Fruit fly (Drosophila melanogaster) whole organism, embryonic: ENCODE measurements around the gene mino.

Experiments
- B-H2 ChIP-seq: fragments of 200-800 bp; sonication (Bioruptor generic); optimal IDR thresholded peaks from 2 replicates; lab custom pipeline; 2018; ENCODE audit warnings: missing biosample characterization, mild to moderate bottlenecking, missing genetic modification characterization
- BEAF-32 ChIP-seq: fragments of 200-800 bp; sonication (Bioruptor generic); optimal IDR thresholded peaks from 3 replicates; lab custom pipeline; 2017; ENCODE audit warnings: missing biosample characterization, missing genetic modification characterization, mild to moderate bottlenecking, moderate library complexity, missing genetic modification reagents
- Bdp1 ChIP-seq: fragments of 200-800 bp; sonication (Bioruptor generic); optimal IDR thresholded peaks from 3 replicates; lab custom pipeline; 2016; ENCODE audit warnings: missing biosample characterization, missing genetic modification characterization
- BtbVII ChIP-seq: fragments of 200-800 bp; sonication (Bioruptor generic); optimal IDR thresholded peaks from 3 replicates; lab custom pipeline; 2017; ENCODE audit warnings: missing biosample characterization, mild to moderate bottlenecking, missing genetic modification characterization
- CG10959 ChIP-seq: fragments of 200-800 bp; sonication (Bioruptor generic); IDR thresholded peaks from 2 replicates; pipeline ENCODE4 v1.3.6; 2022; ENCODE audit warnings: missing biosample characterization, missing genetic modification characterization
- CG12236 ChIP-seq: fragments of 200-800 bp; sonication (Bioruptor generic); optimal IDR thresholded peaks from 2 replicates; lab custom pipeline; 2016; ENCODE audit warnings: missing biosample characterization, missing genetic modification characterization
- CG12744 ChIP-seq: fragments of 200-800 bp; sonication (Bioruptor generic); optimal IDR thresholded peaks from 2 replicates; lab custom pipeline; 2016; ENCODE audit warnings: missing biosample characterization, missing genetic modification characterization
- CG13123 ChIP-seq: fragments of 200-800 bp; sonication (Bioruptor generic); optimal IDR thresholded peaks from 2 replicates; lab custom pipeline; 2016; ENCODE audit warnings: missing biosample characterization, missing genetic modification characterization
- CG17361 ChIP-seq: fragments of 200-800 bp; sonication (Bioruptor generic); IDR thresholded peaks from 3 replicates; pipeline ENCODE4 v1.3.6; 2022; ENCODE audit warnings: missing biosample characterization, missing genetic modification characterization
- CG18764 ChIP-seq: fragments of 200-800 bp; sonication (Bioruptor generic); optimal IDR thresholded peaks from 3 replicates; lab custom pipeline; 2016; ENCODE audit warnings: missing biosample characterization, missing genetic modification characterization
- CG2116 ChIP-seq: fragments of 200-800 bp; sonication (Bioruptor generic); optimal IDR thresholded peaks from 3 replicates; lab custom pipeline; 2018; ENCODE audit warnings: missing biosample characterization, mild to moderate bottlenecking, missing genetic modification characterization
- CG2712 ChIP-seq: fragments of 200-800 bp; optimal IDR thresholded peaks from 3 replicates; lab custom pipeline; 2019; ENCODE audit warnings: missing biosample characterization, mild to moderate bottlenecking, missing genetic modification characterization, moderate library complexity
- CG30020 ChIP-seq: fragments of 200-800 bp; optimal IDR thresholded peaks from 2 replicates; lab custom pipeline; 2019; ENCODE audit warnings: missing biosample characterization, mild to moderate bottlenecking, missing genetic modification characterization, moderate library complexity
- CG31224 ChIP-seq: fragments of 200-800 bp; sonication (Bioruptor generic); IDR thresholded peaks from 2 replicates; pipeline ENCODE4 v1.3.6; 2022; ENCODE audit warnings: missing biosample characterization, missing genetic modification characterization
- CG31441 ChIP-seq: fragments of 200-800 bp; sonication (Bioruptor generic); IDR thresholded peaks from 2 replicates; pipeline ENCODE4 v1.3.6; 2022; ENCODE audit warnings: missing biosample characterization, missing genetic modification characterization
- CG3847 ChIP-seq: fragments of 200-800 bp; sonication (Bioruptor generic); IDR thresholded peaks from 2 replicates; pipeline ENCODE4 v1.3.6; 2022; ENCODE audit warnings: missing biosample characterization, missing genetic modification characterization
- CG4424 ChIP-seq: fragments of 200-800 bp; sonication (Bioruptor generic); optimal IDR thresholded peaks from 3 replicates; lab custom pipeline; 2016; ENCODE audit warnings: missing biosample characterization, missing genetic modification characterization
- CG6689 ChIP-seq: fragments of 200-800 bp; sonication (Bioruptor generic); IDR thresholded peaks from 2 replicates; pipeline ENCODE4 v1.3.6; 2022; ENCODE audit warnings: missing biosample characterization, missing genetic modification characterization
- CG7745 ChIP-seq: fragments of 200-800 bp; sonication (Bioruptor generic); optimal IDR thresholded peaks from 2 replicates; lab custom pipeline; 2018; ENCODE audit warnings: missing biosample characterization, mild to moderate bottlenecking, missing genetic modification characterization, moderate library complexity
- CG7839 ChIP-seq: fragments of 200-800 bp; sonication (Bioruptor generic); optimal IDR thresholded peaks from 3 replicates; lab custom pipeline; 2018; ENCODE audit warnings: missing biosample characterization, mild to moderate bottlenecking, missing genetic modification characterization, moderate library complexity
- CG9817 ChIP-seq: fragments of 200-800 bp; sonication (Bioruptor generic); optimal IDR thresholded peaks from 2 replicates; lab custom pipeline; 2018; ENCODE audit warnings: missing biosample characterization, mild to moderate bottlenecking, missing genetic modification characterization, moderate library complexity
- Dek ChIP-seq: fragments of 200-800 bp; sonication (Bioruptor generic); optimal IDR thresholded peaks from 3 replicates; lab custom pipeline; 2019; ENCODE audit warnings: missing biosample characterization, mild to moderate bottlenecking, missing genetic modification characterization, moderate library complexity
- Hmr ChIP-seq: fragments of 200-800 bp; sonication (Bioruptor generic); optimal IDR thresholded peaks from 3 replicates; lab custom pipeline; 2017; ENCODE audit warnings: mild to moderate bottlenecking, missing biosample characterization, missing genetic modification reagents, missing genetic modification characterization
- Hmx ChIP-seq: fragments of 200-800 bp; sonication (Bioruptor generic); optimal IDR thresholded peaks from 2 replicates; lab custom pipeline; 2016; ENCODE audit warnings: missing biosample characterization, missing genetic modification characterization
- MBD-R2 ChIP-seq: fragments of 200-800 bp; sonication (Bioruptor generic); IDR thresholded peaks from 2 replicates; pipeline ENCODE4 v1.3.6; 2022; ENCODE audit warnings: missing biosample characterization, missing genetic modification characterization
- Med ChIP-seq: fragments of 200-800 bp; sonication (Bioruptor generic); peaks from one replicate; lab custom pipeline; 2016; ENCODE audit warnings: missing biosample characterization, missing genetic modification characterization, mild to moderate bottlenecking, inconsistent platforms, moderate library complexity
- NC2β ChIP-seq: fragments of 200-800 bp; sonication (Bioruptor generic); optimal IDR thresholded peaks from 2 replicates; lab custom pipeline; 2016; ENCODE audit warnings: missing biosample characterization, missing genetic modification characterization
- PHDP ChIP-seq: fragments of 200-800 bp; sonication (Bioruptor generic); optimal IDR thresholded peaks from 3 replicates; lab custom pipeline; 2018; ENCODE audit warnings: missing biosample characterization, mild to moderate bottlenecking, missing genetic modification characterization, moderate library complexity
- Poxn ChIP-seq: fragments of 200-800 bp; sonication (Bioruptor generic); IDR thresholded peaks from 2 replicates; pipeline ENCODE4 v1.3.6; 2022; ENCODE audit warnings: missing biosample characterization, missing genetic modification characterization
- Sry-β ChIP-seq: fragments of 200-800 bp; sonication (Bioruptor generic); optimal IDR thresholded peaks from 2 replicates; lab custom pipeline; 2018; ENCODE audit warnings: missing biosample characterization, mild to moderate bottlenecking, missing genetic modification characterization, moderate library complexity
- cas ChIP-seq: fragments of 200-800 bp; sonication (Bioruptor generic); IDR thresholded peaks from 2 replicates; pipeline ENCODE4 v1.3.6; 2022; ENCODE audit warnings: missing biosample characterization, missing genetic modification characterization
- dm ChIP-seq: fragments of 200-800 bp; sonication (Bioruptor generic); optimal IDR thresholded peaks from 3 replicates; lab custom pipeline; 2016; ENCODE audit warnings: missing biosample characterization, missing genetic modification characterization
- dmrt11E ChIP-seq: fragments of 200-800 bp; sonication (Bioruptor generic); optimal IDR thresholded peaks from 3 replicates; lab custom pipeline; 2018; ENCODE audit warnings: missing biosample characterization, mild to moderate bottlenecking, missing genetic modification characterization, moderate library complexity
- gem ChIP-seq: fragments of 200-800 bp; sonication (Bioruptor generic); optimal IDR thresholded peaks from 2 replicates; lab custom pipeline; 2019; ENCODE audit warnings: missing biosample characterization, mild to moderate bottlenecking, missing genetic modification characterization, moderate library complexity
- grau ChIP-seq: fragments of 200-800 bp; optimal IDR thresholded peaks from 3 replicates; lab custom pipeline; 2019; ENCODE audit warnings: missing biosample characterization, mild to moderate bottlenecking, missing genetic modification characterization, moderate library complexity
- gt ChIP-seq: fragments of 200-800 bp; sonication (Bioruptor generic); IDR thresholded peaks from 2 replicates; pipeline ENCODE4 v1.3.6; 2022; ENCODE audit warnings: missing biosample characterization, missing genetic modification characterization
- hkb ChIP-seq, 2 experiments: fragments of 200-800 bp in 1 of 2; fragments of >200 bp in 1 of 2; sonication (Bioruptor generic) in 1 of 2; IDR thresholded peaks in 1 of 2; optimal IDR thresholded peaks in 1 of 2; 2 replicates each; pipeline versions ENCODE4 v1.3.6 to Lab custom; 2017 to 2022; ENCODE audit warnings: missing biosample characterization in 1 of 2, missing genetic modification characterization in 1 of 2
- insv ChIP-seq, 2 experiments: fragments of 200-800 bp; sonication (Bioruptor generic); optimal IDR thresholded peaks; 3 replicates each; lab custom pipeline; 2016 to 2018; ENCODE audit warnings: missing biosample characterization in 2 of 2, missing genetic modification characterization in 2 of 2
- inv ChIP-seq: fragments of 200-800 bp; sonication (Bioruptor generic); IDR thresholded peaks from 2 replicates; pipeline ENCODE4 v1.3.6; 2022; ENCODE audit warnings: missing biosample characterization, missing genetic modification characterization; ENCODE audit not compliant: partially characterized antibody
- lilli ChIP-seq: fragments of 200-800 bp; sonication (Bioruptor generic); optimal IDR thresholded peaks from 3 replicates; lab custom pipeline; 2016; ENCODE audit warnings: missing biosample characterization, missing genetic modification characterization
- nmo ChIP-seq: fragments of 200-800 bp; sonication (Bioruptor generic); optimal IDR thresholded peaks from 2 replicates; lab custom pipeline; 2018; ENCODE audit warnings: missing biosample characterization, mild to moderate bottlenecking, missing genetic modification characterization, moderate library complexity
- phol ChIP-seq: fragments of 200-800 bp; sonication (Bioruptor generic); optimal IDR thresholded peaks from 3 replicates; lab custom pipeline; 2018; ENCODE audit warnings: missing biosample characterization, mild to moderate bottlenecking, missing genetic modification characterization, moderate library complexity
- pzg ChIP-seq: fragments of 200-800 bp; sonication (Bioruptor generic); optimal IDR thresholded peaks from 3 replicates; lab custom pipeline; 2018; ENCODE audit warnings: missing biosample characterization, mild to moderate bottlenecking, missing genetic modification characterization, moderate library complexity
- sob ChIP-seq: fragments of 200-800 bp; sonication (Bioruptor generic); IDR thresholded peaks from 2 replicates; pipeline ENCODE4 v1.3.6; 2022; ENCODE audit warnings: missing biosample characterization, missing genetic modification characterization
- sqz ChIP-seq: fragments of 200-800 bp; sonication (Bioruptor generic); optimal IDR thresholded peaks from 3 replicates; lab custom pipeline; 2018; ENCODE audit warnings: missing biosample characterization, mild to moderate bottlenecking, missing genetic modification characterization
- stwl ChIP-seq: fragments of 200-800 bp; sonication (Bioruptor generic); optimal IDR thresholded peaks from 3 replicates; lab custom pipeline; 2018; ENCODE audit warnings: missing biosample characterization, mild to moderate bottlenecking, missing genetic modification characterization, moderate library complexity
- sug ChIP-seq: fragments of 200-800 bp; optimal IDR thresholded peaks from 2 replicates; lab custom pipeline; 2019; ENCODE audit warnings: missing biosample characterization, mild to moderate bottlenecking, missing genetic modification characterization, moderate library complexity
- tap ChIP-seq: fragments of 200-800 bp; optimal IDR thresholded peaks from 3 replicates; lab custom pipeline; 2019; ENCODE audit warnings: missing biosample characterization, mild to moderate bottlenecking, missing genetic modification characterization, moderate library complexity

Gene mino

DNA sequence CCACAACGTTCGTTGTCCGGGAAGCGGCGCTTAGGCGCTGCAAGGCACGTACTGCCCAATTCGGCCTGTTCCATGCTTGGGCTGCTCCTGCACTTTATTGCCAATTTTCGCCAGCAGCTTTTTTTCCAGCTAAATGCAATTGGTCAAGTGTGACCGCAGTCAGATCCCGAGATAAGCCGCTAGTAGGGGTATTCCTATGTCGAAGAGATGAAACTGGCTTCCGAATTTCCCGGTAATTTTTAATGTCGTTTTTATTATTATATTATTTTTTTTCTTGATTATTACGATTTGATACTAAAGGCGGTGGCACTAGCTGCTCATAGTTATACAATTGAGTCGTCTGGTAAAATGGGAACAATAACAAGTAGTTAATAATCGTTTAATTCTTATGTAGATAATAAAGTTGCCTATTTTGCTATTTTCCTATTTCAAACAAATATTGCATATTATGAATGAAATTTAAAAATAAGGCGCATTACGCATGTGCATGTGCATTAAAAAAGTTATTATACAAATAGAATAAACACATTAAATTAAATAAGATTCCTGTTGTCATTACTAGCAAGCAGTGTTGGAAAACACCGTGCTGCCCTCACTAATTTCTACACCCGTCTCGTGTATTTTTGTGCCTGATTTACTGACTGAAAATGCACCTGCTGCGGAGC lies 8.5 kb upstream of the mino start, which contains the start of the genes CG5003 and mRpS22 (continued):
- TF ChIP-seq hkb (optimal IDR thresholded peaks at IDR 0.05; lab: Kevin White, UChicago) (no peak), hkb (GFP tag; IDR thresholded peaks at IDR 0.05; lab: Robert Waterston, UW) (no peak), CG31224 (GFP tag; lab: Robert Waterston, UW) (no peak; the same call in 1 of the 2 replicates), inv (GFP tag; lab: Robert Waterston, UW) (0 out of 2 replicates have a peak, but pooled peaks have one; percentile 30), CG31441 (GFP tag; lab: Robert Waterston, UW) (peak; percentile 64), Hmx (no peak), CG12744 (GFP tag; lab: Kevin White, UChicago) (no peak), NC2β (GFP tag; lab: Kevin White, UChicago) (no peak), PHDP (tag; lab: Kevin White, UChicago) (peak; percentile 44), insv (GFP tag; optimal IDR thresholded peaks at IDR 0.05; lab: Kevin White, UChicago) (peak in 1 of 2 experiments; percentile 22), CG12236 (GFP tag; lab: Kevin White, UChicago) (no peak), sqz (peak; percentile 69), cas (0 out of 2 replicates have a peak, but pooled peaks have one; percentile 8), dm (GFP tag; lab: Kevin White, UChicago) (peak; percentile 12), CG10959 (GFP tag; lab: Robert Waterston, UW) (0 out of 2 replicates have a peak, but pooled peaks have one; percentile 10), CG2712 (peak; percentile 69), Bdp1 (GFP tag; lab: Kevin White, UChicago) (peak; percentile 13), B-H2 (GFP tag; lab: Kevin White, UChicago) (peak; percentile 51), MBD-R2 (peak; percentile 68), CG3847 (peak; percentile 58), CG7745 (tag; lab: Kevin White, UChicago) (no peak), pzg (GFP tag; lab: Kevin White, UChicago) (peak; percentile 22), BEAF-32 (GFP tag; lab: Kevin White, UChicago) (peak; percentile 68)

DNA sequence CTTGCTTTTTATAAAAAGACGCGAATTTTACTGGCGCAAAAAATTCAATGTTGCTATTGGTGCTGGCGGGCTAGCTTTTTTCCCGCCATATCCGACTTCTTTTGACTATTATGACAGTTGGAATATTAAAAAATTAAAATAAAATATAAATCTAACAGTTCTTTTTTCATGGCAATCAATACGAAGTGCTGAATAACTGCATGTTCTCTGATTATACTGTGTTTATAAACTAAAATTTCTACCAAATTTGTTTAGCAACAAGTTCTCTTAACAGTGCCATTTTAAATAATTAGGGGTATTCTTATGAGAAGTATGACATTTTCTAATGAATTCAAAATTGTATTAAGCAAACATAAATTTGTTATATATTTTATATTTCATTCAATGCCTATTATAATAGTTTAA lies 5.6 kb upstream of the mino start, which contains the start of gene Boh1:
Gene Boh1, minus strand, starts transcription at position 76 of the 405 bp plus-strand sequence.
- TF ChIP-seq lilli (GFP tag; lab: Kevin White, UChicago) (peak; percentile 12), CG7839 (tag; lab: Kevin White, UChicago) (peak; percentile 44), hkb (optimal IDR thresholded peaks at IDR 0.05; lab: Kevin White, UChicago) (no peak), hkb (GFP tag; IDR thresholded peaks at IDR 0.05; lab: Robert Waterston, UW) (peak; percentile 32; the same call in 1 of the 2 replicates), sug (peak; percentile 48), CG18764 (GFP tag; lab: Kevin White, UChicago) (peak; percentile 6), gt (GFP tag; lab: Robert Waterston, UW) (no peak), CG13123 (GFP tag; lab: Kevin White, UChicago) (no peak), Poxn (no peak), dmrt11E (tag; lab: Kevin White, UChicago) (peak; percentile 14), tap (peak; percentile 46), grau (tag; lab: Kevin White, UChicago) (peak; percentile 41), CG30020 (tag; lab: Kevin White, UChicago) (peak; percentile 47), gem (peak; percentile 54), stwl (tag; lab: Kevin White, UChicago) (peak; percentile 39), CG9817 (peak; percentile 2), CG4424 (peak; percentile 43), sob (GFP tag; lab: Robert Waterston, UW) (no peak), Hmr (GFP tag; lab: Kevin White, UChicago) (peak; percentile 36), CG6689 (0 out of 2 replicates have a peak, but pooled peaks have one; percentile 27), phol (tag; lab: Kevin White, UChicago) (peak; percentile 81), Med (peak; percentile 69), CG2116 (GFP tag; lab: Kevin White, UChicago) (peak; percentile 67), Dek (tag; lab: Kevin White, UChicago) (peak; percentile 28), CG17361 (peak; percentile 69; the same call in 2 of the 3 replicates), Sry-β (peak; percentile 94), BtbVII (GFP tag; lab: Kevin White, UChicago) (peak; percentile 26), nmo (GFP tag; lab: Kevin White, UChicago) (peak; percentile 32)
